Fruit fly (Drosophila melanogaster): Measurements from ENCODE around the gene CG42788.

DNA sequence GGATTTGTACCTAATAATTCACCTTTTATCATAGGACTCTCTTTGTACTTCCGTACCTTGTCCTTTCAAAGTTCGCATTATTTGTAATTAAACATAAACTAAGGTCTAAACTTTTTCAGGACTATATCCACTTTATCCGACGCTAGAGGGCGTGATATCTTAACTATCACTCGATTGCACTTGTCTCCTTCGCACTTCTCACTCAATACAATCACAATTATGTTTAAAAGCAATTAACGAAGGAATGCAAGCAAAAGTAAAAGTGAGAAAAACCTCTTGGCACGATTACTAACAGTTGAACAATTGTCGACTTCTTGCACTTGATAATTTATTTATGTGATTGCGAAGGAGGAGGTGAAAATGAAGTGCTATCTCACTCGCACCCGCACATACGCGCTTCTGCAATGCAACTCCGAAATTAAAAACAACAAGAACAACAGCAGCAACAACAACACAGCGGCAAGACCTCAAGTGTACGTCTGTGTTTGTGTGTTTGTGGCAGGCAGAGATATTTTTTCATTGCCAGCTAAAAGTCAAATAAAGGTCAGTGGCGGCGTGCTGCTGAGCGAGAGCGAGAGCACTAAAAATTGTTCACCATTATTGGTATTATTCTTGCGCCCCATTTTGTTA, 14.8 kb upstream of the CG42788 start:
- TF ChIP-seq EcR (GFP tag; optimal IDR thresholded peaks at IDR 0.05) (no peak), CG8478 (optimal IDR thresholded peaks at IDR 0.05) (no peak), usp (GFP tag; optimal IDR thresholded peaks at IDR 0.05) (no peak), psq (optimal IDR thresholded peaks at IDR 0.05) (no peak), Dll (optimal IDR thresholded peaks at IDR 0.05) (no peak), pan (optimal IDR thresholded peaks at IDR 0.05) (no peak)

Measured in whole organism.